Fruit fly (Drosophila melanogaster): ENCODE results near the gene parvin.

The parvin gene

DNA sequence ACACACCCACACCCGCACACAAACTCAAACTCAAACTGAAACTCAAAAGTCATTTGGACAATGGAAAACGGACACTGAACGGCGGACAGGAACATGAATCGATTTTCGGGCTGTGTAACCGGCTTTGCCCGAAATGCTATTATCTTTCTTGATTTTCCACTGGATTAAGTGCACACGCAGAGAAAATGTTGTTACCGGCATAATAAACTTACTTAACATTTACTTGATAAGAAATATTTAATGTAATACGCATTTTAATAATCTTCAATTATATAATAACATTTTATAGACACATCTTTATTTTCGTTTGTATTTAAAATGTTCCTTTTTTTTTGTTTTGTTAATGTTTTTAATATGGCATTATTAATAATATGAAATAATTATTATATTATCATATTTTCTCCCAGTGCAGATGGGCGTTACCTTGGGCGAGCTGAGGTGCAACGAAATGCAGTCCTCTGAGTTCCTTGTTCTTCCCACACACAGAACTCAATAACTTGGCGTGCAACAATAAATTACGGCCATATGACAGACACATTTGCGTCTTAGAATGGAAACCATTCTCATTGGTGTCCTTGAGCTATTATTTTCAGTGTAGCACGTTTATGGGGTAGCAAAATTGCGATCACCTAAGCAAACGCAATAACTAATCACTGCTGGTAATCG is 19.1 kb downstream of the parvin start, which contains the start of gene CG12702:
Gene CG12702 (minus strand): TSS at position 51 of the 666 bp plus-strand sequence.
- no peak for TF ChIP-seq CG34406 (GFP tag; optimal IDR thresholded peaks at IDR 0.05)
- TF ChIP-seq Eip93F (GFP tag; optimal IDR thresholded peaks at IDR 0.05) = no peak
- TF ChIP-seq CG3919 (GFP tag; optimal IDR thresholded peaks at IDR 0.05) = no peak
- peak; percentile 50 for TF ChIP-seq Eip78C (GFP tag)
- TF ChIP-seq Ets21C (GFP tag; optimal IDR thresholded peaks at IDR 0.05) = no peak
- TF ChIP-seq CG32006 (GFP tag; optimal IDR thresholded peaks at IDR 0.05) = peak; percentile 13
- TF ChIP-seq Blimp-1 (GFP tag; optimal IDR thresholded peaks at IDR 0.05) = no peak

dm6 chrX:19765490-19766212 is 19.8 kb downstream of the parvin start:
- TF ChIP-seq fd85E (GFP tag; optimal IDR thresholded peaks at IDR 0.05) = no peak
- TF ChIP-seq topi (GFP tag; optimal IDR thresholded peaks at IDR 0.05) = no peak
- no peak for TF ChIP-seq salr (GFP tag; optimal IDR thresholded peaks at IDR 0.05)
- TF ChIP-seq CG7368 (GFP tag; optimal IDR thresholded peaks at IDR 0.05) = no peak

dm6 chrX:19769821-19770519 is 24.1 kb downstream of the parvin start:
- TF ChIP-seq CG8319 (GFP tag; optimal IDR thresholded peaks at IDR 0.05) = peak; percentile 4
- peak; percentile 28 for TF ChIP-seq CG8632 (GFP tag; optimal IDR thresholded peaks at IDR 0.05)
- no peak for TF ChIP-seq CG6276 (GFP tag; optimal IDR thresholded peaks at IDR 0.05)
- no peak for TF ChIP-seq CG11294 (GFP tag; IDR thresholded peaks at IDR 0.05)
- peak; percentile 50 for TF ChIP-seq Sox102F (GFP tag; optimal IDR thresholded peaks at IDR 0.05)
- TF ChIP-seq Smox (GFP tag; optimal IDR thresholded peaks at IDR 0.05) = peak; percentile 55
- TF ChIP-seq CG1621 (tag; optimal IDR thresholded peaks at IDR 0.05) = peak; percentile 26
- TF ChIP-seq fd85E (GFP tag; optimal IDR thresholded peaks at IDR 0.05) = no peak
- TF ChIP-seq CG7368 (GFP tag; optimal IDR thresholded peaks at IDR 0.05) = peak; percentile 39
- peak; percentile 82 for TF ChIP-seq Eip78C (GFP tag)
- TF ChIP-seq fd59A (GFP tag; optimal IDR thresholded peaks at IDR 0.05) = peak; percentile 28
- TF ChIP-seq Ets21C (GFP tag; optimal IDR thresholded peaks at IDR 0.05) = peak; percentile 40
- TF ChIP-seq CG8119 (GFP tag; IDR thresholded peaks at IDR 0.05) = 0 out of 3 replicates have a peak, but pooled peaks have one; percentile 15
- peak; percentile 71 for TF ChIP-seq topi (GFP tag; optimal IDR thresholded peaks at IDR 0.05)
- TF ChIP-seq CG9139 (GFP tag; optimal IDR thresholded peaks at IDR 0.05) = peak; percentile 33
- TF ChIP-seq Ets96B (tag; optimal IDR thresholded peaks at IDR 0.05) = peak; percentile 30
- TF ChIP-seq Met (GFP tag; optimal IDR thresholded peaks at IDR 0.05) = peak; percentile 74
- no peak for TF ChIP-seq CG4318 (GFP tag; optimal IDR thresholded peaks at IDR 0.05)
- no peak for TF ChIP-seq Hr38 (GFP tag; optimal IDR thresholded peaks at IDR 0.05)
- no peak for TF ChIP-seq Lpt (GFP tag; optimal IDR thresholded peaks at IDR 0.05)
- peak; percentile 31 for TF ChIP-seq net (GFP tag; optimal IDR thresholded peaks at IDR 0.05)
- peak; percentile 73 for TF ChIP-seq svp (GFP tag)
- peak; percentile 52 for TF ChIP-seq CG6808 (GFP tag; optimal IDR thresholded peaks at IDR 0.05)
- peak; percentile 39 for TF ChIP-seq CG34406 (GFP tag; optimal IDR thresholded peaks at IDR 0.05)
- peak; percentile 45 for TF ChIP-seq CG3032 (tag; optimal IDR thresholded peaks at IDR 0.05)
- peak; percentile 46 for TF ChIP-seq lz (GFP tag; optimal IDR thresholded peaks at IDR 0.05)
- TF ChIP-seq acj6 (GFP tag; optimal IDR thresholded peaks at IDR 0.05) = peak; percentile 32
- no peak for TF ChIP-seq CG6854 (GFP tag; optimal IDR thresholded peaks at IDR 0.05)
- peak; percentile 57 for TF ChIP-seq cyc (GFP tag; optimal IDR thresholded peaks at IDR 0.05)
- peak; percentile 62 for TF ChIP-seq CG3919 (GFP tag; optimal IDR thresholded peaks at IDR 0.05)
- peak; percentile 51 for TF ChIP-seq CG10631 (GFP tag; optimal IDR thresholded peaks at IDR 0.05)
- no peak; the same call in 1 of the 3 replicates for TF ChIP-seq CG6163 (GFP tag; IDR thresholded peaks at IDR 0.05)
- TF ChIP-seq spab (GFP tag; optimal IDR thresholded peaks at IDR 0.05) = peak; percentile 41
- peak; percentile 37 for TF ChIP-seq dsx (GFP tag; optimal IDR thresholded peaks at IDR 0.05; ENCODE audit: poor library complexity, severe bottlenecking)
- TF ChIP-seq Sox15 (GFP tag; optimal IDR thresholded peaks at IDR 0.05) = peak; percentile 17
- peak; percentile 38; the same call in 1 of the 3 replicates for TF ChIP-seq eg (GFP tag; IDR thresholded peaks at IDR 0.05)
- no peak for TF ChIP-seq dac (GFP tag; optimal IDR thresholded peaks at IDR 0.05)
- TF ChIP-seq CG6792 (GFP tag; optimal IDR thresholded peaks at IDR 0.05) = peak; percentile 33
- peak; percentile 46 for TF ChIP-seq pdm3 (GFP tag; optimal IDR thresholded peaks at IDR 0.05)

All from whole organism, prepupa.